Worm (Caenorhabditis elegans): ENCODE results near the gene R08D7.5.

The R08D7.5 gene

DNA sequence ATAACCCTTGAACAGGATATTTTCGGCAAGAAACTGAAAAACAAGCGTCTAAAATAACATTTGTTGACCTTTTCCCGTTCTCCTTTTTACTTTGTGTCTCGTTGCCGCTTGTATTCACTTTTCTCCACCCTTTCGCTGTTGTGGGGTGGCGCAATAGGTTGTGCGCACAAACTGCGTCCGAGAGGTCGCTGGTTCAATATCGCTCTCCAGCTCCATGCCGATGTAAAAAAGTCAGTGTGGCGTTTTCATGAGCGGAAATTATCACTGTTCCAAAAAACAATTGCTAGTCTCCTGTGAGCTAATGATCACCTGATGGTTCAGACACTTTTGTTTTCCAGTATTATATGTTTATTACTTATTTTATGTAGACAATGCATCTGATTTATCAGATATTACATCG, 36.4 kb upstream of the R08D7.5 start (continued):
- TF ChIP-seq sdz-38 (tag; optimal IDR thresholded peaks at IDR 0.05) (no peak), B0019.2 (GFP tag; conservative IDR thresholded peaks at IDR 0.05) (0 out of 2 replicates have a peak, but pooled peaks have one; percentile 34), die-1 (tag; optimal IDR thresholded peaks at IDR 0.05) (peak; percentile 92), efl-1 (GFP tag; optimal IDR thresholded peaks at IDR 0.05) (peak; percentile 39), ceh-58 (GFP tag; IDR thresholded peaks at IDR 0.05) (no peak), akir-1 (GFP tag; optimal IDR thresholded peaks at IDR 0.05) (peak; percentile 68), unc-62 (GFP tag; optimal IDR thresholded peaks at IDR 0.05) (no peak), sea-2 (GFP tag; IDR thresholded peaks at IDR 0.05) (no peak), tlf-1 (GFP tag; optimal IDR thresholded peaks at IDR 0.05) (peak; percentile 35), lir-1 (GFP tag; conservative IDR thresholded peaks at IDR 0.05) (0 out of 2 replicates have a peak, but pooled peaks have one; percentile 58), attf-3 (GFP tag; conservative IDR thresholded peaks at IDR 0.05) (no peak), T26A5.8 (tag; optimal IDR thresholded peaks at IDR 0.05) (peak; percentile 36), sptf-2 (GFP tag; optimal IDR thresholded peaks at IDR 0.05) (peak; percentile 78), lin-26 (GFP tag; IDR thresholded peaks at IDR 0.05) (no peak), pha-4 (tag; optimal IDR thresholded peaks at IDR 0.05) (no peak), F23B12.7 (tag; optimal IDR thresholded peaks at IDR 0.05; ENCODE audit: insufficient read depth) (peak; percentile 65), F10E7.11 (tag; optimal IDR thresholded peaks at IDR 0.05) (peak; percentile 24), cebp-1 (GFP tag; IDR thresholded peaks at IDR 0.05) (0 out of 2 replicates have a peak, but pooled peaks have one; percentile 47), cebp-1 (tag; optimal IDR thresholded peaks at IDR 0.05) (no peak), F55B11.4 (tag; optimal IDR thresholded peaks at IDR 0.05; ENCODE audit: borderline replicate concordance, insufficient read depth) (no peak), Y53G8AR.9 (GFP tag; conservative IDR thresholded peaks at IDR 0.05) (no peak; the same call in 1 of the 2 replicates), him-1 (tag; optimal IDR thresholded peaks at IDR 0.05) (peak; percentile 97), hlh-12 (tag; optimal IDR thresholded peaks at IDR 0.05) (no peak), lin-35 (GFP tag; optimal IDR thresholded peaks at IDR 0.05) (peak in 1 of 3 experiments; percentile 61), hrde-1 (tag; optimal IDR thresholded peaks at IDR 0.05; ENCODE audit: borderline replicate concordance) (peak; percentile 66), tbp1 (GFP tag; optimal IDR thresholded peaks at IDR 0.05) (peak; percentile 94), ccch-3 (GFP tag; optimal IDR thresholded peaks at IDR 0.05) (no peak), tbx-9 (tag; optimal IDR thresholded peaks at IDR 0.05; ENCODE audit: borderline replicate concordance) (no peak), ZK185.1 (tag; optimal IDR thresholded peaks at IDR 0.05; ENCODE audit: poor library complexity, severe bottlenecking) (peak; percentile 81), aptf-2 (GFP tag; conservative IDR thresholded peaks at IDR 0.05) (0 out of 2 replicates have a peak, but pooled peaks have one; percentile 32), hmg-20 (GFP tag; IDR thresholded peaks at IDR 0.05) (peak; percentile 50; the same call in 1 of the 2 replicates), ama-1 (optimal IDR thresholded peaks at IDR 0.05) (no peak), ama-1 (GFP tag; optimal IDR thresholded peaks at IDR 0.05) (peak; percentile 58 to 64), bed-2 (GFP tag; IDR thresholded peaks at IDR 0.05) (no peak), Y53F4B.3 (GFP tag; IDR thresholded peaks at IDR 0.05) (no peak; the same call in 1 of the 2 replicates), K12H6.12 (tag; optimal IDR thresholded peaks at IDR 0.05) (peak; percentile 84), F57A8.1 (GFP tag; optimal IDR thresholded peaks at IDR 0.05) (peak; percentile 73), zim-3 (tag; optimal IDR thresholded peaks at IDR 0.05) (peak; percentile 71), nhr-179 (tag; optimal IDR thresholded peaks at IDR 0.05) (peak; percentile 33), F52B5.7 (tag; optimal IDR thresholded peaks at IDR 0.05) (no peak), attf-6 (GFP tag; IDR thresholded peaks at IDR 0.05) (no peak), ztf-25 (GFP tag; IDR thresholded peaks at IDR 0.05) (peak; percentile 84; the same call in 1 of the 2 replicates), lin-40 (tag; optimal IDR thresholded peaks at IDR 0.05) (peak; percentile 79), gei-17 (GFP tag; optimal IDR thresholded peaks at IDR 0.05) (no peak), attf-5 (GFP tag; optimal IDR thresholded peaks at IDR 0.05) (peak; percentile 81), ztf-22 (GFP tag; optimal IDR thresholded peaks at IDR 0.05) (peak; percentile 57), F39B2.1 (GFP tag; IDR thresholded peaks at IDR 0.05) (no peak), egrh-3 (GFP tag; IDR thresholded peaks at IDR 0.05) (no peak; the same call in 1 of the 2 replicates), dpff-1 (tag; optimal IDR thresholded peaks at IDR 0.05) (no peak)
